Worm (Caenorhabditis elegans) whole organism, early embryonic: ENCODE results near the gene C43H6.4.

ENCODE experiments used
- B0310.2 ChIP-seq: sonication (generic microtip); optimal IDR thresholded peaks from 2 replicates; lab custom pipeline; 2016; ENCODE audit warnings: mild to moderate bottlenecking, missing genetic modification characterization, missing compliant biosample characterization
- aly-1 ChIP-seq: sonication (generic microtip); optimal IDR thresholded peaks from 2 replicates; lab custom pipeline; 2016; ENCODE audit warnings: missing genetic modification characterization, missing compliant biosample characterization
- ama-1 ChIP-seq: fragments of 150-350 bp; optimal IDR thresholded peaks from 2 replicates; lab custom pipeline; 2014
- ceh-36 ChIP-seq: sonication (generic microtip); optimal IDR thresholded peaks from 2 replicates; lab custom pipeline; 2016; ENCODE audit warnings: missing genetic modification characterization, inconsistent platforms, missing compliant biosample characterization
- ets-7 ChIP-seq: sonication (generic microtip); optimal IDR thresholded peaks from 2 replicates; lab custom pipeline; 2016; ENCODE audit warnings: missing genotype, missing genetic modification characterization, missing compliant biosample characterization
- tbx-11 ChIP-seq: fragments of 200-800 bp; sonication (Bioruptor generic); IDR thresholded peaks from 2 replicates; pipeline ENCODE4 v1.3.6; 2022; ENCODE audit warnings: missing genetic modification characterization, missing compliant biosample characterization
- tra-4 ChIP-seq: sonication (generic microtip); optimal IDR thresholded peaks from 2 replicates; lab custom pipeline; 2017; ENCODE audit warnings: missing genetic modification characterization, missing compliant biosample characterization

- TF ChIP-seq ets-7 (tag; lab: Kevin White, UChicago): no peak
- no peak for TF ChIP-seq tra-4
- peak; percentile 15 for TF ChIP-seq aly-1
- no peak for TF ChIP-seq tbx-11 (GFP tag; lab: Robert Waterston, UW)
- no peak for TF ChIP-seq ceh-36 (tag; lab: Kevin White, UChicago)
- peak; percentile 6 for TF ChIP-seq B0310.2 (tag; lab: Kevin White, UChicago)
- no peak for TF ChIP-seq ama-1
These were observed 28.6 kb downstream of the C43H6.4 start for ce11 chrX:2432459-2432858.
